Worm (Caenorhabditis elegans) whole organism, dauer: ENCODE data around the gene nrde-1.

Experiments used
- unc-62 ChIP-seq: sonication (generic microtip); optimal IDR thresholded peaks from 2 replicates; lab custom pipeline; 2017; ENCODE audit warnings: missing biosample characterization, missing genetic modification reagents, missing genetic modification characterization

nrde-1 gene

ce11 chrIII:3703397-3703796 is 9.9 kb upstream of the nrde-1 start, which contains the start of gene C14B1.3:
Gene C14B1.3, plus strand, starts transcription at chrIII:3703564.
- TF ChIP-seq unc-62, result no peak

DNA sequence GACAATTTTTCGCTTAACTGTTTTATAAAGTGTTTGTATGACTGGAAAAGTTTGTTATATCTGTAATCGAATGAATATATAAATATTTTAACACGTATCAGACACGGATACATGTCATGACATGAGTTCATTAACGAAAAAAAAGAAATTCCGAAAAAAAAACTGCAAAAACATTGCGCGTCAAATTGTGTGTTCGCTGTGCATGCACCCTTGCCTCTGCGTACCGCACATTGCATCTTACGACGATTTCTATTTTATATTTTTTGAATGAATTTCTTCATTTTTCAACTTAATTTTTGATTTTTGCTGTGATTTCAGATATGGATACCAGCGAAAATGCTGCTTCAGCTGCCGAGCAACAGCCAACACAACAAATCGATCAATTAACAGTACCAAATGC is 8.3 kb upstream of the nrde-1 start, which contains the start of gene wdr-5.1:
TSS of gene wdr-5.1 (plus strand) at position 319 of the 400 bp plus-strand sequence.
- TF ChIP-seq unc-62, result no peak

- TF ChIP-seq unc-62, result no peak
Observed at ce11 chrIII:3706586-3706985, 6.7 kb upstream of the nrde-1 start, which contains the start of gene dph-1. Gene dph-1, plus strand, starts transcription at chrIII:3706886.

- TF ChIP-seq unc-62, result no peak
Observed at ce11 chrIII:3709030-3709429, 4.2 kb upstream of the nrde-1 start, which contains the start of gene alkb-8. Gene alkb-8, plus strand, starts transcription at chrIII:3709330.

DNA sequence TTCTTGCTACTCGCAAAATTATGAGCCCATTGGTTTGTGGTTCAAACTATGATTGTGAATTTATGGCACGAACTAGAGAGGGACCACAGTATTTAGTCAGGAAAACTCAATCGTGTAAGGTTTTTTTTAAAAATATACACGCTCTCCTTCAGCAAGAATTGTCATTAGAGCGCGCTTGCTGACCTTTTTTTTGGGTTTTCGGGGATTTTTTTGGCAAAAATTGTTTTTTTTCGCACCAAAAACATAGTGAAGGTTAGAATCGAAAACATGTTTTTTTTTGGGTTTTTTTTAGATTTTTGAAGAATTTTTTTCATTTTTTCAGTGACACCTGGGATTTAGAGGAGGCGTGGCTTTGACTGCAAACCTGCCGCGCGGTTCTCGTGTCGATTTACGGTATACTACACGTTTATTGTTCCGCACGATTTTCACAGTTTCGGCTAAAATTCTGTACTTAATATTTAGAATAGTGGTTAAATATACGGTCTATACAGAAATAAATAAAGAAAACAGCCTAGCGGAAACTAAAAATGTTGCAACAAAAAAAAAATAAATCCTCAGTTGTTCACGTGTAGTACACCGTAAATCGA is 2.9 kb downstream of the nrde-1 start:
- TF ChIP-seq unc-62, result no peak

ce11 chrIII:3719564-3719963 is 6.3 kb downstream of the nrde-1 start, which contains the start of gene C14B1.8:
Gene C14B1.8, minus strand, starts transcription at chrIII:3719680.
- TF ChIP-seq unc-62, result no peak

- no peak for TF ChIP-seq unc-62
Observed at ce11 chrIII:3723726-3724125, 10.5 kb downstream of the nrde-1 start.

- no peak for TF ChIP-seq unc-62
Observed at ce11 chrIII:3724880-3725279, 11.6 kb downstream of the nrde-1 start, which contains the start of gene C14B1.12. Gene C14B1.12, minus strand, starts transcription at chrIII:3724980.

- TF ChIP-seq unc-62, result no peak
Observed at ce11 chrIII:3726443-3726842, 13.2 kb downstream of the nrde-1 start, which contains the start of gene gldi-5. Gene gldi-5, minus strand, starts transcription at chrIII:3726500.

DNA sequence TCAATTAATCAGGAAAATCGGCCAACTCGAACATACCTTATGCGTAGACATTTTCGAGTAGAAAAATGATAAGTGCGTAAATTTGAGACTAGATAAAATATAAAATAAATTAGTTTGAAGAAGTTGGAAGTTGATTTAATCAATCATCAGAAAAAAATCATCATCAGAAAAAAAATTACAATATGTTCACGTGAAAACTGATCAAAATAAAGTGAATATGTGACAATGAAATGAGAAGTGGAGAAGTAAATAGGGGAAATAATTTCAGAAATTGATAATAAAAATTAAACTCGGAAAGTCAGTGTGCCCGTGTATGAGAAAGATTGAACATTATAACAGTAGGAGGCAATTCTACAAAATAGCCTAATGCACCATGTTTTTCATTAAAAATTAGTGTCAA is 16.3 kb downstream of the nrde-1 start, which contains the start of gene F34D10.9:
TSS of gene F34D10.9 (minus strand) at position 101 of the 400 bp plus-strand sequence.
- no peak for TF ChIP-seq unc-62

- TF ChIP-seq unc-62, result no peak
Observed at ce11 chrIII:3730475-3730874, 17.2 kb downstream of the nrde-1 start, which contains the start of gene F34D10.8. Gene F34D10.8, plus strand, starts transcription at chrIII:3730775.

- TF ChIP-seq unc-62, result no peak
Observed at ce11 chrIII:3734007-3734406, 20.7 kb downstream of the nrde-1 start, which contains the start of gene F34D10.3. Gene F34D10.3, plus strand, starts transcription at chrIII:3734255.

ce11 chrIII:3734990-3735389 is 21.7 kb downstream of the nrde-1 start, which contains the start of gene evl-18:
Gene evl-18, minus strand, starts transcription at chrIII:3735039.
- no peak for TF ChIP-seq unc-62

DNA sequence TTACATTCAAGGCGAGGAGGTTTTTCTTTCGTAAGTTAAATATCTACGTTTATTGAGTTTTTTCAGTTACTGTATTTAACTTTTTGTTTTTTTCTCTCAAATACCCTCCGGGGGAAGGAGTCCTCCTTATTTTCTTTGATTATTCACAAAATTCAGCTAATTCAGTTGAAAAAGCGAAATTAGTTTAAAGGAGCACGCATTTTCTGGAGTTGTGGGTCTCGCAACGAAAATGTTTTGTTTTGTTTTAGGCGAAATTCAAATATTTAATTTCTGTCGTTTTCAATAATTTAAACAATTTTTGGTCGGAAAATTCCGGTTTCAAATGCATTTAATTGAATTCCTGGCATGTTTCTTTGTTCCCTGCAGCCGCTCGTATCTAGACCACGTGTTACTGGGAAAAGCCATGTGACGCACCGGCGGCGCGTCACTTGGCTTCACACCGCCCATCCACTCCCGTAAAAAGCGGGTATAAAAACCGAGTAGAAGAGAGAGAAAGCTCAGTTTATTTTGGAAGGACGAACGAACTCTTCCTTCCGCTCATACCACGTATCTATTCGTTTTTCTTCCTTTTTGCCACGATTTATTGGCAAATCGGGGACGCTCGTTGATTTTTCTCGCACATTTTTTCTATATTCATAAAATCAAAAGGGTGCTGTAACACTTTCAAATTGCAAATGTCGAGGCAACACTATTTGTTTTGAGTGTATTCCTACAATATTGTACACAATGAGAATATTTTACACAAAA is 22.4 kb downstream of the nrde-1 start:
- no peak for TF ChIP-seq unc-62

DNA sequence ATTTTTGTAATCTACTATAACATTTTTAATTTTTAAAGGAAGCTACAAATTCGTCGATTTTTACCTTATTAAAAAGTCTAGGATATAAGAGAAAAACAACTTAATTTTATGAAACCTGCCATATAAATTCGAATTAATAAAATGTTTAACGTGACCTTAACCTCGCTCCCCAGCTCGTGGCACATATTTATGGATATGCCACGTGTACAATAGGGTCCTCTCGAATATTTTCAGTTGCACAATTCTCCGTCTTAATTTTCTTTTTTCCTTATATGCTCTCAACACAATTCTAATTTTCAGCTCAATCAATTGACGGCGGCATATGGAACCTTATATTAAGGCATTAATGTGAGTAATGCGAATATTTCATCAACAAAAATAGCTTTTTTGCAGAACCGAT is 23.0 kb downstream of the nrde-1 start, which contains the start of gene F34D10.4:
TSS of gene F34D10.4 (plus strand) at position 301 of the 400 bp plus-strand sequence.
- TF ChIP-seq unc-62, result no peak

DNA sequence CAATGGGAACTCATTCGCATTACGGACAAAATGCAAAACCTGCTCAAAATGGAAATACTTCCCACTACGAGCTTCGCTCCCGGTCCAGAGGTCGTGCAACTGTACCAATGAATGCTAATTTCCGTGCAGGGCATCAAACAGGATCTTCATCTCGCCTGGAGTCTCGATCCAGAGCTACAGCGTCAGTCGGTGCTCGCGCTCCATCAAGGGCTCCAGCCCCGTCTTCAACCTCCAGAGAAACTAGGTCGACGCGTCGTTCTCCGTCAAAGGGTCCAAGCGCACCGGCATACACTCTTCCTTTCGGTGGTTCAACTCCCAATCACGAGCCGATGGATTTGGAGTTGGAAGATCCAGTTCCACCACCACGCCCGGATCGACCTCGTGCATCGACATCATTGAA is 24.5 kb downstream of the nrde-1 start:
- no peak for TF ChIP-seq unc-62

ce11 chrIII:3738331-3738730 is 25.1 kb downstream of the nrde-1 start:
- no peak for TF ChIP-seq unc-62
